Worm (Caenorhabditis elegans) whole organism, L2 larva: Measurements from ENCODE around the gene F10E9.5.

Experiments
- C34F6.9 ChIP-seq: fragments of 150-350 bp; optimal IDR thresholded peaks from 2 replicates; lab custom pipeline; 2014; ENCODE audit warnings: missing biosample characterization, missing genetic modification characterization
- F13H6.1 ChIP-seq: sonication (generic microtip); optimal IDR thresholded peaks from 2 replicates; lab custom pipeline; 2016; ENCODE audit warnings: missing genetic modification characterization, missing compliant biosample characterization
- R02D3.7 ChIP-seq: fragments of 150-350 bp; optimal IDR thresholded peaks from 2 replicates; lab custom pipeline; 2014; ENCODE audit warnings: missing biosample characterization, missing genetic modification characterization
- Y55F3AM.14 ChIP-seq: fragments of 200-800 bp; sonication (Bioruptor generic); optimal IDR thresholded peaks from 2 replicates; lab custom pipeline; 2018; ENCODE audit warnings: mild to moderate bottlenecking, missing genetic modification characterization, missing compliant biosample characterization
- ZK546.5 ChIP-seq: sonication (generic microtip); optimal IDR thresholded peaks from 2 replicates; lab custom pipeline; 2017; ENCODE audit warnings: missing biosample characterization, missing genetic modification characterization
- alr-1 ChIP-seq: fragments of 150-350 bp; optimal IDR thresholded peaks from 2 replicates; lab custom pipeline; 2014; ENCODE audit warnings: missing biosample characterization, missing genetic modification characterization
- aly-2 ChIP-seq: fragments of 150-350 bp; optimal IDR thresholded peaks from 2 replicates; lab custom pipeline; 2014; ENCODE audit warnings: missing biosample characterization, missing genetic modification characterization
- ama-1 ChIP-seq: fragments of 150-350 bp; optimal IDR thresholded peaks from 2 replicates; lab custom pipeline; 2018; ENCODE audit warnings: inconsistent platforms
- blmp-1 ChIP-seq: sonication (generic microtip); optimal IDR thresholded peaks from 2 replicates; lab custom pipeline; 2017; ENCODE audit warnings: missing genetic modification characterization, mild to moderate bottlenecking, missing compliant biosample characterization, antibody characterized with exemption, moderate library complexity; ENCODE audit not compliant: insufficient read depth
- ceh-16 ChIP-seq: fragments of 150-350 bp; optimal IDR thresholded peaks from 2 replicates; lab custom pipeline; 2014; ENCODE audit warnings: missing biosample characterization, missing genetic modification characterization
- ceh-82 ChIP-seq: fragments of 150-350 bp; optimal IDR thresholded peaks from 2 replicates; lab custom pipeline; 2014; ENCODE audit warnings: missing biosample characterization, missing genetic modification characterization
- crh-2 ChIP-seq: sonication (generic microtip); optimal IDR thresholded peaks from 2 replicates; lab custom pipeline; 2017; ENCODE audit warnings: missing biosample characterization, missing genetic modification characterization
- dmd-4 ChIP-seq: sonication (generic microtip); optimal IDR thresholded peaks from 2 replicates; lab custom pipeline; 2017; ENCODE audit warnings: missing biosample characterization, missing genetic modification characterization
- egl-27 ChIP-seq: sonication (generic microtip); optimal IDR thresholded peaks from 3 replicates; lab custom pipeline; 2017; ENCODE audit warnings: missing biosample characterization, missing genetic modification reagents, missing genetic modification characterization
- elt-1 ChIP-seq: fragments of 150-350 bp; optimal IDR thresholded peaks from 2 replicates; lab custom pipeline; 2014; ENCODE audit warnings: missing biosample characterization, missing genetic modification characterization
- elt-3 ChIP-seq: sonication (generic microtip); optimal IDR thresholded peaks from 2 replicates; lab custom pipeline; 2017; ENCODE audit warnings: missing biosample characterization, missing genetic modification characterization
- fos-1 ChIP-seq: fragments of 150-350 bp; optimal IDR thresholded peaks from 2 replicates; lab custom pipeline; 2014; ENCODE audit warnings: missing biosample characterization, missing genetic modification characterization
- gmeb-1 ChIP-seq: fragments of 150-350 bp; optimal IDR thresholded peaks from 2 replicates; lab custom pipeline; 2014; ENCODE audit warnings: missing biosample characterization, missing genetic modification characterization
- lin-11 ChIP-seq: fragments of 150-350 bp; sonication (generic microtip); optimal IDR thresholded peaks from 2 replicates; lab custom pipeline; 2014; ENCODE audit warnings: missing biosample characterization, missing genetic modification characterization, inconsistent platforms, mixed read lengths
- lin-13 ChIP-seq: fragments of 150-350 bp; optimal IDR thresholded peaks from 2 replicates; lab custom pipeline; 2014; ENCODE audit warnings: missing biosample characterization, missing genetic modification reagents, missing genetic modification characterization
- lin-39 ChIP-seq: fragments of 150-350 bp; optimal IDR thresholded peaks from 2 replicates; lab custom pipeline; 2014; ENCODE audit warnings: missing biosample characterization, missing genetic modification reagents, missing genetic modification characterization
- lsy-2 ChIP-seq, 2 experiments: fragments of 150-350 bp in 1 of 2; sonication (generic microtip) in 1 of 2; optimal IDR thresholded peaks; 2 replicates each; lab custom pipeline; 2014 to 2017; ENCODE audit warnings: missing biosample characterization in 2 of 2, missing genetic modification characterization in 2 of 2
- mab-5 ChIP-seq: fragments of 150-350 bp; optimal IDR thresholded peaks from 2 replicates; lab custom pipeline; 2014; ENCODE audit warnings: missing biosample characterization, missing genetic modification characterization
- mbf-1 ChIP-seq: sonication (generic microtip); optimal IDR thresholded peaks from 2 replicates; lab custom pipeline; 2017; ENCODE audit warnings: missing biosample characterization, missing genetic modification characterization
- mdl-1 ChIP-seq, 2 experiments: fragments of 150-350 bp in 1 of 2; sonication (generic microtip) in 1 of 2; optimal IDR thresholded peaks; 2 replicates each; lab custom pipeline; 2017; ENCODE audit warnings: missing biosample characterization in 2 of 2, missing genetic modification characterization in 2 of 2
- nhr-10 ChIP-seq: sonication (generic microtip); optimal IDR thresholded peaks from 2 replicates; lab custom pipeline; 2017; ENCODE audit warnings: missing biosample characterization, missing genetic modification characterization
- nhr-11 ChIP-seq: fragments of 150-350 bp; optimal IDR thresholded peaks from 2 replicates; lab custom pipeline; 2014; ENCODE audit warnings: missing biosample characterization, missing genetic modification characterization
- nhr-12 ChIP-seq: fragments of 150-350 bp; optimal IDR thresholded peaks from 2 replicates; lab custom pipeline; 2014; ENCODE audit warnings: missing biosample characterization, missing genetic modification characterization
- nhr-129 ChIP-seq: fragments of 150-350 bp; optimal IDR thresholded peaks from 2 replicates; lab custom pipeline; 2014; ENCODE audit warnings: missing biosample characterization, missing genetic modification characterization
- nhr-21 ChIP-seq: fragments of 150-350 bp; optimal IDR thresholded peaks from 2 replicates; lab custom pipeline; 2014; ENCODE audit warnings: missing biosample characterization, missing genetic modification characterization
- nhr-23 ChIP-seq: fragments of 150-350 bp; optimal IDR thresholded peaks from 2 replicates; lab custom pipeline; 2014; ENCODE audit warnings: missing biosample characterization, missing genetic modification reagents, missing genetic modification characterization
- nhr-237 ChIP-seq: fragments of 150-350 bp; optimal IDR thresholded peaks from 2 replicates; lab custom pipeline; 2014; ENCODE audit warnings: missing biosample characterization, missing genetic modification characterization
- nhr-25 ChIP-seq: fragments of 150-350 bp; sonication (generic microtip); optimal IDR thresholded peaks from 3 replicates; lab custom pipeline; 2014; ENCODE audit warnings: missing biosample characterization, missing genetic modification characterization
- nhr-6 ChIP-seq: fragments of 150-350 bp; optimal IDR thresholded peaks from 2 replicates; lab custom pipeline; 2014; ENCODE audit warnings: missing biosample characterization, missing genetic modification characterization
- nhr-77 ChIP-seq: fragments of 150-350 bp; optimal IDR thresholded peaks from 2 replicates; lab custom pipeline; 2014; ENCODE audit warnings: missing biosample characterization, missing genetic modification characterization
- peb-1 ChIP-seq: fragments of 150-350 bp; optimal IDR thresholded peaks from 2 replicates; lab custom pipeline; 2014; ENCODE audit warnings: missing biosample characterization, missing genetic modification characterization
- sem-4 ChIP-seq: fragments of 150-350 bp; optimal IDR thresholded peaks from 2 replicates; lab custom pipeline; 2014; ENCODE audit warnings: missing biosample characterization, missing genetic modification reagents, missing genetic modification characterization
- skn-1 ChIP-seq: sonication (generic microtip); optimal IDR thresholded peaks from 2 replicates; lab custom pipeline; 2017; ENCODE audit warnings: missing biosample characterization, missing genetic modification characterization
- sma-3 ChIP-seq: sonication (generic microtip); optimal IDR thresholded peaks from 2 replicates; lab custom pipeline; 2016; ENCODE audit warnings: missing genetic modification reagents, missing genetic modification characterization, missing compliant biosample characterization
- sma-9 ChIP-seq, 2 experiments: fragments of 150-350 bp in 1 of 2; sonication (generic microtip) in 1 of 2; optimal IDR thresholded peaks; 2 replicates each; lab custom pipeline; 2014 to 2016; ENCODE audit warnings: missing genetic modification characterization in 2 of 2, mild to moderate bottlenecking in 1 of 2, missing biosample characterization in 1 of 2, missing compliant biosample characterization in 1 of 2, missing genetic modification reagents in 1 of 2, moderate library complexity in 1 of 2
- snpc-4 ChIP-seq: fragments of 150-350 bp; optimal IDR thresholded peaks from 2 replicates; lab custom pipeline; 2014; ENCODE audit warnings: missing biosample characterization, missing genetic modification characterization
- unc-39 ChIP-seq: fragments of 150-350 bp; optimal IDR thresholded peaks from 2 replicates; lab custom pipeline; 2014; ENCODE audit warnings: missing biosample characterization, missing genetic modification characterization
- unc-55 ChIP-seq: fragments of 150-350 bp; sonication (generic microtip); optimal IDR thresholded peaks from 3 replicates; lab custom pipeline; 2014; ENCODE audit warnings: missing biosample characterization, missing genetic modification reagents, missing genetic modification characterization
- unc-62 ChIP-seq: fragments of 150-350 bp; optimal IDR thresholded peaks from 2 replicates; lab custom pipeline; 2014; ENCODE audit warnings: missing biosample characterization, missing genetic modification reagents, missing genetic modification characterization
- zag-1 ChIP-seq: fragments of 150-350 bp; optimal IDR thresholded peaks from 2 replicates; lab custom pipeline; 2014; ENCODE audit warnings: missing biosample characterization, missing genetic modification characterization
- ztf-1 ChIP-seq: fragments of 200-800 bp; sonication (Bioruptor generic); conservative IDR thresholded peaks from 2 replicates; pipeline ENCODE4 v1.3.6; 2022; ENCODE audit warnings: missing genetic modification characterization, missing compliant biosample characterization
- ztf-11 ChIP-seq: sonication (generic microtip); optimal IDR thresholded peaks from 2 replicates; lab custom pipeline; 2017; ENCODE audit warnings: missing biosample characterization, missing genetic modification characterization
- ztf-4 ChIP-seq: fragments of 150-350 bp; optimal IDR thresholded peaks from 2 replicates; lab custom pipeline; 2014; ENCODE audit warnings: missing biosample characterization, missing genetic modification characterization

Gene F10E9.5

ce11 chrIII:8312393-8312792 is 5.0 kb downstream of the F10E9.5 start, which contains the start of gene F10E9.2:
Gene F10E9.2 (plus strand): TSS chrIII:8312693.
- TF ChIP-seq unc-62 (GFP tag; lab: Kevin White, UChicago) (no peak), mdl-1 (tag; optimal IDR thresholded peaks at IDR 0.05; lab: Kevin White, UChicago) (no peak), nhr-129 (tag; lab: Kevin White, UChicago) (no peak), lin-13 (GFP tag; lab: Kevin White, UChicago) (no peak), zag-1 (tag; lab: Kevin White, UChicago) (no peak), F13H6.1 (tag; lab: Kevin White, UChicago) (no peak), ZK546.5 (no peak), unc-55 (GFP tag; lab: Kevin White, UChicago) (no peak), mbf-1 (tag; lab: Kevin White, UChicago) (no peak)

DNA sequence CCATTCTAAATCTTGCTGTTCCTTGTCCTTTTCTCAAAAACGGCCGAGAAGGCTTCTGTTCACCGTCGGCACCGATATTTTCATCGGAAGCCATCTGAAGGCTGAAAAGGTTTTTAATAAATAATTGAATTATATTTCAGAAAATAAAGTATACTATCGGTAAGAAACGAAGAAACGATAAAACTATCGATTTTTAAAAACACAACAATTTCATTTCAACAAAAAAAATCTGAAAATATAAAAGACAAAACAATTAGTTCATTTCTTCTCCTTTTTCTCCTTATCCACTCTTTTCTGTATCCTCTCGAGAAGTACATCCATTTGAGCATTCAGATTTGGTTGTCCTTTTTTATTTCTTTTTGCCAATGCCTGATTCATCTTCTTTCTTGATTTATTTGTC is 11.1 kb downstream of the F10E9.5 start, which contains the start of gene sas-4:
Gene sas-4 (minus strand): TSS at position 101 of the 400 bp plus-strand sequence.
- TF ChIP-seq nhr-25 (tag; lab: Kevin White, UChicago) (no peak), fos-1 (tag; lab: Kevin White, UChicago) (no peak), nhr-21 (tag; lab: Kevin White, UChicago) (no peak), elt-3 (no peak), R02D3.7 (tag; lab: Kevin White, UChicago) (no peak)

DNA sequence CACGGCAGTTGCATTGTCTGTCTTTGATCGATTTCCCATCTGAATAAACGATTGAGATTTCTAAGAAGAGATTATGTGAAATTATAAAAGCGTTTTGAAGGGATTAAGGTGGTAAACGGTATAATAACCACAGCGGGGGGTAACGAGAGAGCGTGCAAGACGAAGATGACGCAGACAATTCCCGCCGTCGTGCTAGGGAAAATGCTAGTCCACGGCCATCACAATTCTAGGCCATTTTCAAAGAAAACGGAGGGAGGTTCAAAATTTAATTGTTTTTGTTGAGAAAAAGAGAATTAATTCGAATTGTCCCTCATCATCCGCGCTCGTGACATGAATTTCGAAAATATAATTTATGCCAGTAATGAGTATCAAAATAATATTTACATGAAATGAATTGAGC is 11.7 kb downstream of the F10E9.5 start, which contains the start of gene F10E9.11:
Gene F10E9.11 (minus strand): TSS at position 161 of the 400 bp plus-strand sequence.
- TF ChIP-seq dmd-4 (tag; lab: Kevin White, UChicago) (no peak), mdl-1 (tag; optimal IDR thresholded peaks at IDR 0.05; lab: Kevin White, UChicago) (no peak), ztf-4 (no peak), peb-1 (no peak), fos-1 (tag; lab: Kevin White, UChicago) (peak; percentile 38), Y55F3AM.14 (GFP tag; lab: Kevin White, UChicago) (no peak), lin-13 (GFP tag; lab: Kevin White, UChicago) (peak; percentile 79), crh-2 (tag; lab: Kevin White, UChicago) (peak; percentile 74), nhr-6 (peak; percentile 9), nhr-23 (tag; lab: Kevin White, UChicago) (no peak), sem-4 (tag; lab: Kevin White, UChicago) (peak; percentile 58), mab-5 (tag; lab: Kevin White, UChicago) (peak; percentile 69), nhr-11 (tag; lab: Kevin White, UChicago) (no peak), blmp-1 (peak; percentile 12), sma-9 (GFP tag; optimal IDR thresholded peaks at IDR 0.05; lab: Kevin White, UChicago) (peak; percentile 84), sma-9 (tag; optimal IDR thresholded peaks at IDR 0.05; lab: Kevin White, UChicago) (no peak), ztf-11 (tag; lab: Kevin White, UChicago) (no peak), lsy-2 (tag; optimal IDR thresholded peaks at IDR 0.05; lab: Kevin White, UChicago) (peak; percentile 66 to 89), elt-1 (tag; lab: Kevin White, UChicago) (no peak), ama-1 (lab: Kevin White, UChicago) (no peak), F13H6.1 (tag; lab: Kevin White, UChicago) (peak; percentile 84), skn-1 (no peak), unc-39 (tag; lab: Kevin White, UChicago) (no peak), zag-1 (tag; lab: Kevin White, UChicago) (no peak), lin-11 (peak; percentile 72), lin-39 (tag; lab: Kevin White, UChicago) (no peak), nhr-77 (tag; lab: Kevin White, UChicago) (no peak), nhr-129 (tag; lab: Kevin White, UChicago) (peak; percentile 73), gmeb-1 (tag; lab: Kevin White, UChicago) (peak; percentile 94), elt-3 (no peak), C34F6.9 (tag; lab: Kevin White, UChicago) (peak; percentile 86), ZK546.5 (no peak), nhr-12 (tag; lab: Kevin White, UChicago) (no peak), nhr-21 (tag; lab: Kevin White, UChicago) (peak; percentile 44), nhr-10 (tag; lab: Kevin White, UChicago) (no peak), mbf-1 (tag; lab: Kevin White, UChicago) (no peak), aly-2 (tag; lab: Kevin White, UChicago) (no peak), unc-55 (GFP tag; lab: Kevin White, UChicago) (peak; percentile 86), nhr-25 (tag; lab: Kevin White, UChicago) (peak; percentile 79), R02D3.7 (tag; lab: Kevin White, UChicago) (no peak), sma-3 (peak; percentile 82), ceh-82 (tag; lab: Kevin White, UChicago) (no peak), alr-1 (tag; lab: Kevin White, UChicago) (no peak), ceh-16 (tag; lab: Kevin White, UChicago) (no peak), unc-62 (GFP tag; lab: Kevin White, UChicago) (no peak), snpc-4 (tag; lab: Kevin White, UChicago) (no peak), nhr-237 (tag; lab: Kevin White, UChicago) (no peak), ztf-1 (no peak), egl-27 (tag; lab: Kevin White, UChicago) (peak; percentile 26)
